Worm (Caenorhabditis elegans): ENCODE measurements around the gene cyn-6.

DNA sequence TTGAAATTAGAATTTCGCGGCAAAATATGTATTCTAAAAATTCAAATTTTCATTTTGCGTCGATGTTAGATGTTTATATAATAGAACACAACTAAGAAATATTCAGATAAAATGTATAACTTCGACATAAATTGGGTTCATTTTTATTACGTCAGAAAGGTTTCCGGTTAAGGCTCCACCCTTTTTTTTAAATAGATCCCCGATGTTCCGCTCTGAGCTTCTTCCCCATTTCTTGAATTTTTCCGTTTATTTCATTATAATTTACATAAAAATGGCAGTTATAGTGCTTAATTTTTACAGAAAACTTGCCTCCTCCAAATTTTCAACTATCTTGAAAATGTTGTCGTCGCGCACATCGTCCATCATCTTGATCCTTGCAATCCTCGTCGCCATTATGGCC, 48.4 kb upstream of the cyn-6 start, which contains the start of gene flp-24:
- no peak for TF ChIP-seq efl-1 (GFP tag; optimal IDR thresholded peaks at IDR 0.05)
- TF ChIP-seq Y95B8A.8 (GFP tag; IDR thresholded peaks at IDR 0.05): no peak
- TF ChIP-seq lin-54 (GFP tag; optimal IDR thresholded peaks at IDR 0.05): no peak
- TF ChIP-seq K12H6.12 (tag; optimal IDR thresholded peaks at IDR 0.05): no peak
- TF ChIP-seq C06A6.2 (GFP tag; conservative IDR thresholded peaks at IDR 0.05): no peak
- no peak for TF ChIP-seq F57C9.4 (tag; optimal IDR thresholded peaks at IDR 0.05)
- TF ChIP-seq pha-4 (tag; optimal IDR thresholded peaks at IDR 0.05): no peak
- no peak for TF ChIP-seq somi-1 (GFP tag; optimal IDR thresholded peaks at IDR 0.05)
